Worm (Caenorhabditis elegans): ENCODE results near the gene fbxb-87.

- TF ChIP-seq nhr-6 (tag; optimal IDR thresholded peaks at IDR 0.05), result no peak
- no peak for TF ChIP-seq ztf-11 (tag; optimal IDR thresholded peaks at IDR 0.05)
These were observed 36.3 kb upstream of the fbxb-87 start, which contains the start of gene oxi-1 for ce11 chrIII:10857984-10858383.
